Worm (Caenorhabditis elegans): ENCODE data around the gene lgc-53.

DNA sequence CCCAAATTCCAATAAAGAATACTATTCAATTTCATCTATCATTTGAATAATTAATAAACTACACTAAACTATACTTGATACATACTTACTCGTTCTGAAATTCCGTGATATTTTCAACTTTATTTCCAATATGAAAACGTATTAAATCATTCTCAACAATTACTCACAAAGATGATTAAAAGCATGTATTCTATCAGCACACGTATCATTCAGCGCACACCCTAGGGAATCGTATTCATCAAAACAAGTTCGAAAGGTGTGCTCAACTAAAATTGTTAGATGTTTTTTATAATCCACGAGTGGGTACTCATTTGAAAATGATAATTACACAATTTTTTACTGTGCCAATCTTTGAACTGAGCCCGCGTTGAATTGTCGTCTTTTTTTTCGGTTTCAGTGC is 51.0 kb downstream of the lgc-53 start, which contains the start of gene C10E2.1:
- no peak for TF ChIP-seq T26A5.8 (tag; optimal IDR thresholded peaks at IDR 0.05)
- TF ChIP-seq ama-1 (optimal IDR thresholded peaks at IDR 0.05): no peak
- no peak for TF ChIP-seq ama-1 (GFP tag; optimal IDR thresholded peaks at IDR 0.05)

Data from whole organism, young adult.